Worm (Caenorhabditis elegans) whole organism, L1 larva: Measurements from ENCODE around the gene arrd-7.

Source experiments
- C04F5.9 ChIP-seq: sonication (generic microtip); optimal IDR thresholded peaks from 2 replicates; lab custom pipeline; 2016; ENCODE audit warnings: missing genetic modification characterization, missing compliant biosample characterization
- C16A3.4 ChIP-seq: fragments of 150-350 bp; optimal IDR thresholded peaks from 2 replicates; lab custom pipeline; 2014; ENCODE audit warnings: missing biosample characterization, missing genetic modification characterization
- C34B4.2 ChIP-seq: sonication (generic microtip); optimal IDR thresholded peaks from 2 replicates; lab custom pipeline; 2017; ENCODE audit warnings: mild to moderate bottlenecking, missing genetic modification characterization, missing compliant biosample characterization
- F16B12.6 ChIP-seq: fragments of 150-350 bp; optimal IDR thresholded peaks from 2 replicates; lab custom pipeline; 2014; ENCODE audit warnings: missing biosample characterization, missing genetic modification characterization
- Y116A8C.19 ChIP-seq: sonication (generic microtip); optimal IDR thresholded peaks from 2 replicates; lab custom pipeline; 2016; ENCODE audit warnings: missing compliant biosample characterization, missing genetic modification characterization, borderline replicate concordance
- aha-1 ChIP-seq: fragments of 150-350 bp; optimal IDR thresholded peaks from 2 replicates; lab custom pipeline; 2014; ENCODE audit warnings: missing biosample characterization, missing genetic modification characterization
- alr-1 ChIP-seq: fragments of 200-800 bp; sonication (Bioruptor generic); optimal IDR thresholded peaks from 2 replicates; lab custom pipeline; 2018; ENCODE audit warnings: borderline replicate concordance, mild to moderate bottlenecking, missing genetic modification characterization, missing compliant biosample characterization
- aly-2 ChIP-seq: fragments of 150-350 bp; optimal IDR thresholded peaks from 2 replicates; lab custom pipeline; 2014; ENCODE audit warnings: missing biosample characterization, missing genetic modification characterization
- ama-1 ChIP-seq: fragments of 150-350 bp; optimal IDR thresholded peaks from 2 replicates; lab custom pipeline; 2014
- ceh-8 ChIP-seq: fragments of 200-800 bp; sonication (Bioruptor generic); optimal IDR thresholded peaks from 2 replicates; lab custom pipeline; 2018; ENCODE audit warnings: mild to moderate bottlenecking, missing genetic modification characterization, moderate library complexity, missing compliant biosample characterization
- ceh-82 ChIP-seq, 3 experiments: fragments of 150-350 bp in 1 of 3; sonication (generic microtip) in 2 of 3; optimal IDR thresholded peaks; 2 replicates each; lab custom pipeline; 2014 to 2017; ENCODE audit warnings: missing biosample characterization in 3 of 3, missing genetic modification characterization in 3 of 3
- ces-1 ChIP-seq: fragments of 150-350 bp; optimal IDR thresholded peaks from 2 replicates; lab custom pipeline; 2014; ENCODE audit warnings: missing biosample characterization, missing genetic modification reagents, missing genetic modification characterization
- dsc-1 ChIP-seq: sonication (generic microtip); optimal IDR thresholded peaks from 2 replicates; lab custom pipeline; 2016; ENCODE audit warnings: mild to moderate bottlenecking, missing genetic modification characterization, missing compliant biosample characterization
- efl-1 ChIP-seq, 4 experiments: fragments of 150-350 bp; optimal IDR thresholded peaks in 3 of 4; peaks in 1 of 4; 1 replicate in 1 of 4; 2 replicates in 3 of 4; lab custom pipeline; 2014; ENCODE audit warnings: missing biosample characterization in 2 of 4, missing genetic modification characterization in 2 of 4, missing genetic modification reagents in 2 of 4
- egl-27 ChIP-seq, 2 experiments: fragments of 150-350 bp in 1 of 2; sonication (generic microtip); optimal IDR thresholded peaks; 3 replicates each; lab custom pipeline; 2017 to 2018; ENCODE audit warnings: missing biosample characterization in 2 of 2, missing genetic modification characterization in 2 of 2, missing genetic modification reagents in 2 of 2
- elt-2 ChIP-seq: sonication (generic microtip); optimal IDR thresholded peaks from 2 replicates; lab custom pipeline; 2016; ENCODE audit warnings: missing genetic modification characterization, mild to moderate bottlenecking, inconsistent platforms, missing compliant biosample characterization, missing genetic modification reagents
- hlh-17 ChIP-seq: fragments of 200-800 bp; sonication (Bioruptor generic); optimal IDR thresholded peaks from 2 replicates; lab custom pipeline; 2018; ENCODE audit warnings: missing genetic modification characterization, mild to moderate bottlenecking, missing compliant biosample characterization, moderate library complexity, borderline replicate concordance
- hlh-4 ChIP-seq: sonication (generic microtip); optimal IDR thresholded peaks from 2 replicates; lab custom pipeline; 2016; ENCODE audit warnings: mild to moderate bottlenecking, missing genetic modification characterization, missing compliant biosample characterization
- hpl-2 ChIP-seq: fragments of 150-350 bp; optimal IDR thresholded peaks from 2 replicates; lab custom pipeline; 2014; ENCODE audit warnings: missing biosample characterization, missing genetic modification reagents, missing genetic modification characterization
- isw-1 ChIP-seq: fragments of 200-800 bp; sonication (Bioruptor generic); IDR thresholded peaks from 2 replicates; pipeline ENCODE4 v1.3.6; 2022; ENCODE audit warnings: missing genetic modification characterization, missing compliant biosample characterization
- jun-1 ChIP-seq: fragments of 150-350 bp; optimal IDR thresholded peaks from 2 replicates; lab custom pipeline; 2014; ENCODE audit warnings: missing biosample characterization, missing genetic modification reagents, missing genetic modification characterization
- lin-13 ChIP-seq: fragments of 150-350 bp; optimal IDR thresholded peaks from 2 replicates; lab custom pipeline; 2014; ENCODE audit warnings: missing biosample characterization, missing genetic modification reagents, missing genetic modification characterization
- lin-15B ChIP-seq: fragments of 150-350 bp; sonication (generic microtip); optimal IDR thresholded peaks from 3 replicates; lab custom pipeline; 2014; ENCODE audit warnings: missing biosample characterization, missing genetic modification characterization
- lin-35 ChIP-seq, 2 experiments: fragments of 150-350 bp; optimal IDR thresholded peaks; 2 replicates each; lab custom pipeline; 2014; ENCODE audit warnings: missing biosample characterization in 2 of 2, missing genetic modification characterization in 2 of 2, missing genetic modification reagents in 2 of 2
- lir-3 ChIP-seq: sonication (generic microtip); optimal IDR thresholded peaks from 2 replicates; lab custom pipeline; 2016; ENCODE audit warnings: mild to moderate bottlenecking, missing genetic modification characterization, moderate library complexity, missing compliant biosample characterization; ENCODE audit not compliant: poor library complexity
- lsy-2 ChIP-seq, 2 experiments: fragments of 150-350 bp; optimal IDR thresholded peaks; 2 replicates each; lab custom pipeline; 2014; ENCODE audit warnings: missing biosample characterization in 2 of 2, missing genetic modification characterization in 2 of 2
- mab-9 ChIP-seq: fragments of 200-800 bp; sonication (Bioruptor generic); IDR thresholded peaks from 2 replicates; pipeline ENCODE4 v1.3.6; 2022; ENCODE audit warnings: missing genetic modification reagents, missing genetic modification characterization, missing compliant biosample characterization
- mdl-1 ChIP-seq, 2 experiments: fragments of 150-350 bp; optimal IDR thresholded peaks; 2 replicates each; lab custom pipeline; 2014 to 2017; ENCODE audit warnings: missing biosample characterization in 2 of 2, missing genetic modification characterization in 2 of 2, inconsistent platforms in 1 of 2
- nhr-12 ChIP-seq: sonication (generic microtip); optimal IDR thresholded peaks from 2 replicates; lab custom pipeline; 2017; ENCODE audit warnings: missing biosample characterization, missing genetic modification characterization
- nhr-19 ChIP-seq: fragments of 200-800 bp; sonication (Bioruptor generic); conservative IDR thresholded peaks from 2 replicates; pipeline ENCODE4 v1.3.6; 2022; ENCODE audit warnings: missing genetic modification characterization, missing compliant biosample characterization
- nhr-71 ChIP-seq: sonication (generic microtip); optimal IDR thresholded peaks from 2 replicates; lab custom pipeline; 2016; ENCODE audit warnings: mild to moderate bottlenecking, missing genetic modification characterization, moderate library complexity, missing compliant biosample characterization
- nhr-76 ChIP-seq: sonication (generic microtip); optimal IDR thresholded peaks from 2 replicates; lab custom pipeline; 2017; ENCODE audit warnings: missing biosample characterization, missing genetic modification characterization
- nhr-90 ChIP-seq: sonication (generic microtip); optimal IDR thresholded peaks from 2 replicates; lab custom pipeline; 2016; ENCODE audit warnings: mild to moderate bottlenecking, missing genetic modification characterization, missing compliant biosample characterization; ENCODE audit not compliant: poor library complexity
- pax-3 ChIP-seq: fragments of 200-800 bp; sonication (Bioruptor generic); optimal IDR thresholded peaks from 2 replicates; lab custom pipeline; 2018; ENCODE audit warnings: mild to moderate bottlenecking, missing genetic modification characterization, moderate library complexity, missing compliant biosample characterization
- pqm-1 ChIP-seq: sonication (generic microtip); optimal IDR thresholded peaks from 3 replicates; lab custom pipeline; 2017; ENCODE audit warnings: missing biosample characterization, missing genetic modification characterization
- rnt-1 ChIP-seq: sonication (generic microtip); optimal IDR thresholded peaks from 2 replicates; lab custom pipeline; 2016; ENCODE audit warnings: mild to moderate bottlenecking, missing genetic modification characterization, moderate library complexity, missing compliant biosample characterization
- skn-1 ChIP-seq: fragments of 150-350 bp; optimal IDR thresholded peaks from 2 replicates; lab custom pipeline; 2014; ENCODE audit warnings: missing biosample characterization, missing genetic modification characterization
- snu-23 ChIP-seq: sonication (generic microtip); optimal IDR thresholded peaks from 2 replicates; lab custom pipeline; 2016; ENCODE audit warnings: missing genetic modification characterization, missing compliant biosample characterization
- sptf-1 ChIP-seq: fragments of 150-350 bp; optimal IDR thresholded peaks from 2 replicates; lab custom pipeline; 2014; ENCODE audit warnings: missing biosample characterization, missing genetic modification characterization
- sup-37 ChIP-seq: fragments of 200-800 bp; sonication (Bioruptor generic); optimal IDR thresholded peaks from 2 replicates; lab custom pipeline; 2018; ENCODE audit warnings: mild to moderate bottlenecking, missing genetic modification characterization, missing compliant biosample characterization
- swsn-7 ChIP-seq: sonication (generic microtip); optimal IDR thresholded peaks from 2 replicates; lab custom pipeline; 2016; ENCODE audit warnings: missing genetic modification characterization, missing compliant biosample characterization
- tbx-2 ChIP-seq: sonication (generic microtip); optimal IDR thresholded peaks from 2 replicates; lab custom pipeline; 2016; ENCODE audit warnings: missing genetic modification characterization, missing compliant biosample characterization
- tlp-1 ChIP-seq: fragments of 150-350 bp; optimal IDR thresholded peaks from 2 replicates; lab custom pipeline; 2014; ENCODE audit warnings: missing biosample characterization, missing genetic modification characterization
- unc-30 ChIP-seq: sonication (generic microtip); optimal IDR thresholded peaks from 2 replicates; lab custom pipeline; 2017; ENCODE audit warnings: missing biosample characterization, missing genetic modification characterization
- unc-86 ChIP-seq: sonication (generic microtip); optimal IDR thresholded peaks from 2 replicates; lab custom pipeline; 2016; ENCODE audit warnings: missing genetic modification characterization, missing compliant biosample characterization
- unc-98 ChIP-seq: fragments of 200-800 bp; sonication (Bioruptor generic); IDR thresholded peaks from 2 replicates; pipeline ENCODE4 v1.3.6; 2022; ENCODE audit warnings: missing genetic modification characterization, missing compliant biosample characterization
- vab-15 ChIP-seq: sonication (generic microtip); optimal IDR thresholded peaks from 2 replicates; lab custom pipeline; 2017; ENCODE audit warnings: missing genotype, mild to moderate bottlenecking, missing genetic modification characterization, missing compliant biosample characterization
- zip-4 ChIP-seq: fragments of 200-800 bp; sonication (Bioruptor generic); optimal IDR thresholded peaks from 2 replicates; lab custom pipeline; 2018; ENCODE audit warnings: mild to moderate bottlenecking, missing genetic modification characterization, moderate library complexity, missing compliant biosample characterization
- ztf-11 ChIP-seq, 2 experiments: sonication (generic microtip); optimal IDR thresholded peaks; 2 replicates each; lab custom pipeline; 2016 to 2017; ENCODE audit warnings: missing genetic modification characterization in 2 of 2, missing biosample characterization in 1 of 2, missing compliant biosample characterization in 1 of 2

arrd-7 gene

DNA sequence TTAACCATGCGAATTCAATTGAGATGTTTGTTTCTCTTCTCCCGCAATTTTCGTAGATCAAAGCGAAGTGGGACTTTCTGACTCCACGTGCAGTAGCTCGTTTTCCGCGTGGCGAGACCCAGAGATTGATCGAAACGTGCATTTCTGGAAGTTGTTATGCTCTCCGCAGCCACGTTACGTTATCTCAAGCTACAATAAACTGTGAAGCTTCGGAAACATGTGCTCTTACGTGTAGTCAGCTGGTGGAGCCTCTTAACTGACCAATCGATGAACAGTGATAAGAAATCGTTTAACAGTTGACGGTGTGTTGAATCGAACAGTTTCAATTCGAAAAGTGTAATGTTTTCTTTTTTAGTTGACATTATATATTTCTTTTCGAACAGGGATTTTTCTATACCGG is 10.3 kb downstream of the arrd-7 start:
- TF ChIP-seq lir-3 (tag; lab: Kevin White, UChicago) (no peak), F16B12.6 (tag; lab: Kevin White, UChicago) (no peak), dsc-1 (tag; lab: Kevin White, UChicago) (no peak), mdl-1 (tag; optimal IDR thresholded peaks at IDR 0.05; lab: Kevin White, UChicago) (peak in 1 of 2 experiments; percentile 3), isw-1 (GFP tag; lab: Robert Waterston, UW) (no peak), ama-1 (no peak), efl-1 (optimal IDR thresholded peaks at IDR 0.05; lab: Kevin White, UChicago) (no peak), efl-1 (GFP tag; optimal IDR thresholded peaks at IDR 0.05 in 1 of 2; lab: Kevin White, UChicago) (peak in 1 of 2 experiments; percentile 60), lsy-2 (tag; optimal IDR thresholded peaks at IDR 0.05; lab: Kevin White, UChicago) (no peak), mab-9 (GFP tag; lab: Robert Waterston, UW) (no peak), tlp-1 (tag; lab: Kevin White, UChicago) (no peak), elt-2 (peak; percentile 59)
- TF ChIP-seq, all 84 proteins: peak for 3

DNA sequence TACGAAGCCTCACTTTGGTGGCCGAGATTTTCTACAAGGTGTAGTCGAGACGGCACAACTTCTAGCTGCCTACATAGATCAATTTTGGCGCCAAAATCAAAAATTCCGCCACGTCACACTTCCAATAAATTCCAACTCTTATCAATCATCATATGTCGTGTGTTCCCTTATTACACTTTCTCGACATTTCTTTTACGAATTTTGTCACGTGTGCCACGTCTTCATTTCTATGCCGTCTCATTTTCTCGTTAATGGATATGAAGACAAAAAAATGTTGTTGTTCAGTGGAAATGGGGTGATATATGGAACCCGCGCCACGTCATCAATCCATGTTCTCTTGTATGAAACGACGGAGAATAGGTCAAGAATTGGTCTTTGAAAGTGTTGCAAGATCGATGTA is 10.8 kb downstream of the arrd-7 start:
- TF ChIP-seq rnt-1 (no peak), F16B12.6 (tag; lab: Kevin White, UChicago) (no peak), ceh-8 (GFP tag; lab: Kevin White, UChicago) (no peak), ces-1 (GFP tag; lab: Kevin White, UChicago) (no peak), hlh-4 (tag; lab: Kevin White, UChicago) (no peak), nhr-71 (tag; lab: Kevin White, UChicago) (peak; percentile 64), pqm-1 (no peak), hlh-17 (GFP tag; lab: Kevin White, UChicago) (no peak), skn-1 (no peak), C34B4.2 (tag; lab: Kevin White, UChicago) (no peak), hpl-2 (GFP tag; lab: Kevin White, UChicago) (no peak), ama-1 (no peak), C04F5.9 (no peak), pax-3 (no peak), sptf-1 (no peak), vab-15 (tag; lab: Kevin White, UChicago) (no peak), lin-35 (GFP tag; optimal IDR thresholded peaks at IDR 0.05; lab: Kevin White, UChicago) (peak in 1 of 2 experiments; percentile 71), tlp-1 (tag; lab: Kevin White, UChicago) (no peak), Y116A8C.19 (tag; lab: Kevin White, UChicago) (no peak), aha-1 (tag; lab: Kevin White, UChicago) (no peak), efl-1 (optimal IDR thresholded peaks at IDR 0.05; lab: Kevin White, UChicago) (no peak), efl-1 (GFP tag; optimal IDR thresholded peaks at IDR 0.05 in 1 of 2; lab: Kevin White, UChicago) (peak in 1 of 2 experiments; percentile 15), swsn-7 (tag; lab: Kevin White, UChicago) (no peak), zip-4 (no peak), isw-1 (GFP tag; lab: Robert Waterston, UW) (no peak), alr-1 (tag; lab: Kevin White, UChicago) (no peak), nhr-19 (GFP tag; lab: Robert Waterston, UW) (peak; percentile 45), mab-9 (GFP tag; lab: Robert Waterston, UW) (no peak), C16A3.4 (no peak), unc-30 (tag; lab: Kevin White, UChicago) (no peak), snu-23 (peak; percentile 33), nhr-90 (tag; lab: Kevin White, UChicago) (peak; percentile 9), nhr-12 (tag; lab: Kevin White, UChicago) (no peak), tbx-2 (no peak), ceh-82 (tag; optimal IDR thresholded peaks at IDR 0.05; lab: Kevin White, UChicago) (no peak), egl-27 (tag; optimal IDR thresholded peaks at IDR 0.05; lab: Kevin White, UChicago) (no peak), aly-2 (tag; lab: Kevin White, UChicago) (no peak), sup-37 (GFP tag; lab: Kevin White, UChicago) (no peak), jun-1 (no peak), lin-15B (tag; lab: Kevin White, UChicago) (no peak), unc-98 (no peak), unc-86 (tag; lab: Kevin White, UChicago) (no peak), nhr-76 (no peak), dsc-1 (tag; lab: Kevin White, UChicago) (no peak), ztf-11 (tag; optimal IDR thresholded peaks at IDR 0.05; lab: Kevin White, UChicago) (no peak), lin-13 (GFP tag; lab: Kevin White, UChicago) (no peak), lir-3 (tag; lab: Kevin White, UChicago) (no peak)
